Fruit fly (Drosophila melanogaster) whole organism, embryonic: ENCODE measurements around the gene tbc.
A peak's percentile ranks its signal among the peaks of the same experiment; 100 is the strongest.

Source experiments
- Ada2b ChIP-seq: fragments of 200-800 bp; sonication (Bioruptor generic); IDR thresholded peaks from 2 replicates; pipeline ENCODE4 v1.3.6; 2022; ENCODE audit warnings: missing biosample characterization, missing genetic modification characterization
- Antp ChIP-seq: fragments of 200-800 bp; sonication (Bioruptor generic); optimal IDR thresholded peaks from 3 replicates; lab custom pipeline; 2016; ENCODE audit warnings: missing biosample characterization, missing genetic modification characterization
- BEAF-32 ChIP-seq: fragments of 200-800 bp; sonication (Bioruptor generic); optimal IDR thresholded peaks from 3 replicates; lab custom pipeline; 2017; ENCODE audit warnings: missing biosample characterization, missing genetic modification characterization, mild to moderate bottlenecking, moderate library complexity, missing genetic modification reagents
- CG10654 ChIP-seq: fragments of 200-800 bp; sonication (Bioruptor generic); optimal IDR thresholded peaks from 2 replicates; lab custom pipeline; 2016; ENCODE audit warnings: missing biosample characterization, missing genetic modification characterization
- CG10979 ChIP-seq: fragments of 200-800 bp; sonication (Bioruptor generic); optimal IDR thresholded peaks from 2 replicates; lab custom pipeline; 2018; ENCODE audit warnings: missing biosample characterization, mild to moderate bottlenecking, missing genetic modification characterization, moderate library complexity
- CG11504 ChIP-seq: fragments of 200-800 bp; sonication (Bioruptor generic); optimal IDR thresholded peaks from 3 replicates; lab custom pipeline; 2019; ENCODE audit warnings: missing biosample characterization, mild to moderate bottlenecking, missing genetic modification characterization, moderate library complexity
- CG1233 ChIP-seq: fragments of 200-800 bp; sonication (Bioruptor generic); optimal IDR thresholded peaks from 4 replicates; lab custom pipeline; 2018; ENCODE audit warnings: missing biosample characterization, mild to moderate bottlenecking, missing genetic modification characterization
- CG1792 ChIP-seq: fragments of 200-800 bp; sonication (Bioruptor generic); optimal IDR thresholded peaks from 2 replicates; lab custom pipeline; 2016; ENCODE audit warnings: missing biosample characterization, missing genetic modification characterization
- CG2889 ChIP-seq: fragments of 200-800 bp; sonication (Bioruptor generic); IDR thresholded peaks from 3 replicates; pipeline ENCODE4 v1.3.6; 2022; ENCODE audit warnings: missing biosample characterization, missing genetic modification characterization
- CG30403 ChIP-seq: fragments of 200-800 bp; sonication (Bioruptor generic); optimal IDR thresholded peaks from 3 replicates; lab custom pipeline; 2016; ENCODE audit warnings: missing biosample characterization, missing genetic modification characterization
- CG3065 ChIP-seq: fragments of 200-800 bp; sonication (Bioruptor generic); optimal IDR thresholded peaks from 2 replicates; lab custom pipeline; 2016; ENCODE audit warnings: missing biosample characterization, missing genetic modification characterization
- CG32532 ChIP-seq: fragments of 200-800 bp; sonication (Bioruptor generic); IDR thresholded peaks from 2 replicates; pipeline ENCODE4 v1.3.6; 2022; ENCODE audit warnings: missing biosample characterization, missing genetic modification characterization
- CG3281 ChIP-seq: fragments of 200-800 bp; sonication (Bioruptor generic); optimal IDR thresholded peaks from 3 replicates; lab custom pipeline; 2017; ENCODE audit warnings: missing biosample characterization, mild to moderate bottlenecking, missing genetic modification characterization
- CG3407 ChIP-seq: fragments of 200-800 bp; sonication (Bioruptor generic); optimal IDR thresholded peaks from 2 replicates; lab custom pipeline; 2018; ENCODE audit warnings: missing biosample characterization, mild to moderate bottlenecking, missing genetic modification characterization
- CG3838 ChIP-seq: fragments of 200-800 bp; sonication (Bioruptor generic); optimal IDR thresholded peaks from 3 replicates; lab custom pipeline; 2016; ENCODE audit warnings: missing biosample characterization, missing genetic modification characterization
- CG5953 ChIP-seq: fragments of 200-800 bp; sonication (Bioruptor generic); IDR thresholded peaks from 2 replicates; pipeline ENCODE4 v1.3.6; 2022; ENCODE audit warnings: missing biosample characterization, missing genetic modification characterization
- CG6683 ChIP-seq: fragments of 200-800 bp; sonication (Bioruptor generic); optimal IDR thresholded peaks from 2 replicates; lab custom pipeline; 2017; ENCODE audit warnings: missing biosample characterization, mild to moderate bottlenecking, missing genetic modification characterization, missing genetic modification reagents
- CG6689 ChIP-seq: fragments of 200-800 bp; sonication (Bioruptor generic); IDR thresholded peaks from 2 replicates; pipeline ENCODE4 v1.3.6; 2022; ENCODE audit warnings: missing biosample characterization, missing genetic modification characterization
- CG7271 ChIP-seq: fragments of 200-800 bp; sonication (Bioruptor generic); optimal IDR thresholded peaks from 2 replicates; lab custom pipeline; 2018; ENCODE audit warnings: missing biosample characterization, mild to moderate bottlenecking, missing genetic modification characterization, moderate library complexity
- CG7928 ChIP-seq: fragments of 200-800 bp; sonication (Bioruptor generic); optimal IDR thresholded peaks from 2 replicates; lab custom pipeline; 2017; ENCODE audit warnings: missing biosample characterization, mild to moderate bottlenecking, missing genetic modification characterization
- CG9609 ChIP-seq: fragments of 200-800 bp; sonication (Bioruptor generic); optimal IDR thresholded peaks from 3 replicates; lab custom pipeline; 2016; ENCODE audit warnings: missing biosample characterization, missing genetic modification characterization
- Chrac-16 ChIP-seq: fragments of 200-800 bp; sonication (Bioruptor generic); optimal IDR thresholded peaks from 3 replicates; lab custom pipeline; 2016; ENCODE audit warnings: missing biosample characterization, missing genetic modification characterization
- Hsf ChIP-seq: fragments of 200-800 bp; sonication (Bioruptor generic); optimal IDR thresholded peaks from 3 replicates; lab custom pipeline; 2016; ENCODE audit warnings: missing biosample characterization, missing genetic modification characterization
- Max ChIP-seq: fragments of 200-800 bp; sonication (Bioruptor generic); optimal IDR thresholded peaks from 2 replicates; lab custom pipeline; 2016; ENCODE audit warnings: missing biosample characterization, mild to moderate bottlenecking, missing genetic modification characterization
- Myb ChIP-seq: fragments of 200-800 bp; sonication (Bioruptor generic); optimal IDR thresholded peaks from 2 replicates; lab custom pipeline; 2016; ENCODE audit warnings: missing biosample characterization, missing genetic modification characterization
- Oli ChIP-seq: fragments of 200-800 bp; sonication (Bioruptor generic); optimal IDR thresholded peaks from 2 replicates; lab custom pipeline; 2018; ENCODE audit warnings: missing biosample characterization, mild to moderate bottlenecking, missing genetic modification characterization, moderate library complexity
- Rfx ChIP-seq: fragments of 200-800 bp; sonication (Bioruptor generic); IDR thresholded peaks from 2 replicates; pipeline ENCODE4 v1.3.6; 2022; ENCODE audit warnings: missing biosample characterization, missing genetic modification characterization
- Xbp1 ChIP-seq: fragments of 200-800 bp; sonication (Bioruptor generic); optimal IDR thresholded peaks from 3 replicates; lab custom pipeline; 2016; ENCODE audit warnings: missing biosample characterization, mild to moderate bottlenecking, missing genetic modification characterization
- YL-1 ChIP-seq: fragments of 200-800 bp; sonication (Bioruptor generic); optimal IDR thresholded peaks from 3 replicates; lab custom pipeline; 2017; ENCODE audit warnings: missing biosample characterization, mild to moderate bottlenecking, missing genetic modification characterization
- ac ChIP-seq: fragments of 200-800 bp; sonication (Bioruptor generic); optimal IDR thresholded peaks from 3 replicates; lab custom pipeline; 2017; ENCODE audit warnings: missing biosample characterization, mild to moderate bottlenecking, missing genetic modification characterization
- aop ChIP-seq: fragments of 200-800 bp; sonication (Bioruptor generic); IDR thresholded peaks from 2 replicates; pipeline ENCODE4 v1.3.6; 2022; ENCODE audit warnings: missing biosample characterization, missing genetic modification characterization
- br ChIP-seq: fragments of >200 bp; optimal IDR thresholded peaks from 2 replicates; lab custom pipeline; 2017
- crol ChIP-seq: fragments of 200-800 bp; sonication (Bioruptor generic); IDR thresholded peaks from 2 replicates; pipeline ENCODE4 v1.3.6; 2022; ENCODE audit warnings: missing biosample characterization, missing genetic modification characterization
- ems ChIP-seq: fragments of 200-800 bp; sonication (Bioruptor generic); optimal IDR thresholded peaks from 3 replicates; lab custom pipeline; 2016; ENCODE audit warnings: missing biosample characterization, missing genetic modification characterization
- esg ChIP-seq: fragments of 200-800 bp; sonication (Bioruptor generic); conservative IDR thresholded peaks from 2 replicates; pipeline ENCODE4 v1.3.6; 2022; ENCODE audit warnings: missing biosample characterization, missing genetic modification characterization
- eve ChIP-seq, 2 experiments: fragments of >200 bp; optimal IDR thresholded peaks; 2 replicates each; lab custom pipeline; 2017; ENCODE audit warnings: missing biosample characterization in 2 of 2, missing genetic modification characterization in 2 of 2
- fd102C ChIP-seq: fragments of 200-800 bp; sonication (Bioruptor generic); optimal IDR thresholded peaks from 2 replicates; lab custom pipeline; 2018; ENCODE audit warnings: missing biosample characterization, mild to moderate bottlenecking, missing genetic modification characterization, moderate library complexity
- ftz-f1 ChIP-seq: fragments of 200-800 bp; sonication (Bioruptor generic); optimal IDR thresholded peaks from 2 replicates; lab custom pipeline; 2016; ENCODE audit warnings: missing biosample characterization, missing genetic modification characterization
- gce ChIP-seq: fragments of 200-800 bp; sonication (Bioruptor generic); IDR thresholded peaks from 3 replicates; pipeline ENCODE4 v1.3.6; 2022; ENCODE audit warnings: missing biosample characterization, missing genetic modification characterization
- ind ChIP-seq: fragments of 200-800 bp; sonication (Bioruptor generic); optimal IDR thresholded peaks from 3 replicates; lab custom pipeline; 2016; ENCODE audit warnings: missing biosample characterization, missing genetic modification characterization
- jumu ChIP-seq: fragments of 200-800 bp; sonication (Bioruptor generic); optimal IDR thresholded peaks from 3 replicates; lab custom pipeline; 2016; ENCODE audit warnings: missing biosample characterization, missing genetic modification characterization
- kni ChIP-seq: fragments of 200-800 bp; sonication (Bioruptor generic); optimal IDR thresholded peaks from 3 replicates; lab custom pipeline; 2017; ENCODE audit warnings: mild to moderate bottlenecking, missing biosample characterization, missing genetic modification reagents, missing genetic modification characterization
- nom ChIP-seq: fragments of 200-800 bp; sonication (Bioruptor generic); optimal IDR thresholded peaks from 2 replicates; lab custom pipeline; 2017; ENCODE audit warnings: missing biosample characterization, missing genetic modification characterization, mild to moderate bottlenecking, moderate library complexity, missing genetic modification reagents
- odd ChIP-seq: fragments of 200-800 bp; sonication (Bioruptor generic); optimal IDR thresholded peaks from 2 replicates; lab custom pipeline; 2017; ENCODE audit warnings: missing biosample characterization, mild to moderate bottlenecking, missing genetic modification characterization
- pb ChIP-seq: fragments of 200-800 bp; sonication (Bioruptor generic); optimal IDR thresholded peaks from 3 replicates; lab custom pipeline; 2016; ENCODE audit warnings: missing biosample characterization, missing genetic modification characterization
- peb ChIP-seq: fragments of 200-800 bp; sonication (Bioruptor generic); IDR thresholded peaks from 2 replicates; pipeline ENCODE4 v1.3.6; 2022; ENCODE audit warnings: missing biosample characterization, missing genetic modification characterization
- pita ChIP-seq: fragments of 200-800 bp; sonication (Bioruptor generic); optimal IDR thresholded peaks from 2 replicates; lab custom pipeline; 2017; ENCODE audit warnings: missing biosample characterization, mild to moderate bottlenecking, missing genetic modification characterization
- sd ChIP-seq: fragments of 200-800 bp; sonication (Bioruptor generic); optimal IDR thresholded peaks from 3 replicates; lab custom pipeline; 2018; ENCODE audit warnings: missing biosample characterization, mild to moderate bottlenecking, missing genetic modification characterization, moderate library complexity
- slou ChIP-seq: fragments of 200-800 bp; sonication (Bioruptor generic); optimal IDR thresholded peaks from 3 replicates; lab custom pipeline; 2016; ENCODE audit warnings: missing biosample characterization, missing genetic modification characterization
- ssp ChIP-seq: fragments of 200-800 bp; sonication (Bioruptor generic); IDR thresholded peaks from 2 replicates; pipeline ENCODE4 v1.3.6; 2022; ENCODE audit warnings: missing biosample characterization, missing genetic modification characterization
- stwl ChIP-seq: fragments of 200-800 bp; sonication (Bioruptor generic); optimal IDR thresholded peaks from 3 replicates; lab custom pipeline; 2018; ENCODE audit warnings: missing biosample characterization, mild to moderate bottlenecking, missing genetic modification characterization, moderate library complexity

tbc gene

dm6 chrX:20482790-20483564 lies 33.8 kb downstream of the tbc start (continued):
- TF ChIP-seq CG3838 (no peak), CG5953 (GFP tag; lab: Robert Waterston, UW) (no peak), CG7928 (GFP tag; lab: Kevin White, UChicago) (no peak), fd102C (GFP tag; lab: Kevin White, UChicago) (no peak), Rfx (0 out of 2 replicates have a peak, but pooled peaks have one; percentile 12), CG1792 (GFP tag; lab: Kevin White, UChicago) (no peak), CG3281 (GFP tag; lab: Kevin White, UChicago) (peak; percentile 22), peb (GFP tag; lab: Robert Waterston, UW) (no peak), crol (GFP tag; lab: Robert Waterston, UW) (peak; percentile 90), CG11504 (tag; lab: Kevin White, UChicago) (peak; percentile 38), Antp (GFP tag; lab: Kevin White, UChicago) (no peak), CG6683 (no peak), CG10654 (GFP tag; lab: Kevin White, UChicago) (no peak), CG2889 (no peak), ac (GFP tag; lab: Kevin White, UChicago) (no peak), kni (GFP tag; lab: Kevin White, UChicago) (no peak), stwl (tag; lab: Kevin White, UChicago) (no peak), BEAF-32 (no peak), sd (tag; lab: Kevin White, UChicago) (no peak), CG9609 (GFP tag; lab: Kevin White, UChicago) (no peak), ind (GFP tag; lab: Kevin White, UChicago) (no peak), Chrac-16 (GFP tag; lab: Kevin White, UChicago) (no peak), ems (no peak), CG1233 (GFP tag; lab: Kevin White, UChicago) (no peak), CG6689 (GFP tag; lab: Robert Waterston, UW) (no peak), slou (GFP tag; lab: Kevin White, UChicago) (no peak), CG10979 (no peak), YL-1 (GFP tag; lab: Kevin White, UChicago) (no peak), gce (GFP tag; lab: Robert Waterston, UW) (no peak), nom (GFP tag; lab: Kevin White, UChicago) (peak; percentile 19), CG3407 (GFP tag; lab: Kevin White, UChicago) (no peak), Oli (tag; lab: Kevin White, UChicago) (no peak), pb (GFP tag; lab: Kevin White, UChicago) (no peak), br (lab: Kevin White, UChicago) (no peak), ftz-f1 (no peak), Hsf (no peak), jumu (GFP tag; lab: Kevin White, UChicago) (no peak), Xbp1 (GFP tag; lab: Kevin White, UChicago) (peak; percentile 2), Max (GFP tag; lab: Kevin White, UChicago) (no peak), Ada2b (GFP tag; lab: Robert Waterston, UW) (no peak), aop (GFP tag; lab: Robert Waterston, UW) (no peak), Myb (GFP tag; lab: Kevin White, UChicago) (no peak), CG30403 (no peak), pita (GFP tag; lab: Kevin White, UChicago) (no peak), CG7271 (no peak), ssp (GFP tag; lab: Robert Waterston, UW) (no peak), eve (GFP tag; optimal IDR thresholded peaks at IDR 0.05; lab: Kevin White, UChicago) (no peak), CG3065 (GFP tag; lab: Kevin White, UChicago) (no peak), odd (GFP tag; lab: Kevin White, UChicago) (no peak), esg (no peak), CG32532 (0 out of 2 replicates have a peak, but pooled peaks have one; percentile 5)
